Fruit fly (Drosophila melanogaster) whole organism, embryonic: ENCODE data around the gene cpb.
A peak's percentile ranks its signal among the peaks of the same experiment; 100 is the strongest.

ENCODE experiments used
- Atf3 ChIP-seq: fragments of 200-800 bp; sonication (Bioruptor generic); optimal IDR thresholded peaks from 3 replicates; lab custom pipeline; 2016; ENCODE audit warnings: missing biosample characterization, missing genetic modification characterization
- Bdp1 ChIP-seq: fragments of 200-800 bp; sonication (Bioruptor generic); optimal IDR thresholded peaks from 3 replicates; lab custom pipeline; 2016; ENCODE audit warnings: missing biosample characterization, missing genetic modification characterization
- CG10543 ChIP-seq: fragments of 200-800 bp; sonication (Bioruptor generic); optimal IDR thresholded peaks from 3 replicates; lab custom pipeline; 2017; ENCODE audit warnings: missing biosample characterization, mild to moderate bottlenecking, missing genetic modification characterization, moderate library complexity
- CG11093 ChIP-seq: fragments of 200-800 bp; sonication (Bioruptor generic); IDR thresholded peaks from 3 replicates; pipeline ENCODE4 v1.3.6; 2022; ENCODE audit warnings: missing biosample characterization, missing genetic modification characterization
- CG13775 ChIP-seq: fragments of 200-800 bp; sonication (Bioruptor generic); optimal IDR thresholded peaks from 3 replicates; lab custom pipeline; 2017; ENCODE audit warnings: missing biosample characterization, mild to moderate bottlenecking, missing genetic modification characterization
- CG16779 ChIP-seq: fragments of 200-800 bp; sonication (Bioruptor generic); IDR thresholded peaks from 2 replicates; pipeline ENCODE4 v1.3.6; 2022; ENCODE audit warnings: missing biosample characterization, missing genetic modification characterization
- CG16813 ChIP-seq: fragments of 200-800 bp; sonication (Bioruptor generic); IDR thresholded peaks from 3 replicates; pipeline ENCODE4 v1.3.6; 2022; ENCODE audit warnings: missing biosample characterization, missing genetic modification characterization; ENCODE audit not compliant: partially characterized antibody
- CG17912 ChIP-seq: fragments of 200-800 bp; sonication (Bioruptor generic); optimal IDR thresholded peaks from 2 replicates; lab custom pipeline; 2018; ENCODE audit warnings: missing biosample characterization, mild to moderate bottlenecking, missing genetic modification characterization
- CG1792 ChIP-seq: fragments of 200-800 bp; sonication (Bioruptor generic); optimal IDR thresholded peaks from 2 replicates; lab custom pipeline; 2016; ENCODE audit warnings: missing biosample characterization, missing genetic modification characterization
- CG2120 ChIP-seq: fragments of 200-800 bp; sonication (Bioruptor generic); optimal IDR thresholded peaks from 3 replicates; lab custom pipeline; 2016; ENCODE audit warnings: missing biosample characterization, missing genetic modification characterization
- CG2889 ChIP-seq: fragments of 200-800 bp; sonication (Bioruptor generic); IDR thresholded peaks from 3 replicates; pipeline ENCODE4 v1.3.6; 2022; ENCODE audit warnings: missing biosample characterization, missing genetic modification characterization
- CG31441 ChIP-seq: fragments of 200-800 bp; sonication (Bioruptor generic); IDR thresholded peaks from 2 replicates; pipeline ENCODE4 v1.3.6; 2022; ENCODE audit warnings: missing biosample characterization, missing genetic modification characterization
- CG32767 ChIP-seq: fragments of 200-800 bp; sonication (Bioruptor generic); IDR thresholded peaks from 2 replicates; pipeline ENCODE4 v1.3.6; 2022; ENCODE audit warnings: missing biosample characterization, missing genetic modification characterization
- CG42726 ChIP-seq: fragments of 200-800 bp; sonication (Bioruptor generic); IDR thresholded peaks from 2 replicates; pipeline ENCODE4 v1.3.6; 2022; ENCODE audit warnings: missing biosample characterization, missing genetic modification characterization; ENCODE audit not compliant: partially characterized antibody
- CG4404 ChIP-seq: fragments of 200-800 bp; sonication (Bioruptor generic); IDR thresholded peaks from 2 replicates; pipeline ENCODE4 v1.3.6; 2022; ENCODE audit warnings: missing biosample characterization, missing genetic modification characterization
- CG7963 ChIP-seq: fragments of 200-800 bp; sonication (Bioruptor generic); IDR thresholded peaks from 3 replicates; pipeline ENCODE4 v1.3.6; 2022; ENCODE audit warnings: missing biosample characterization, missing genetic modification characterization; ENCODE audit not compliant: partially characterized antibody
- D ChIP-seq, 2 experiments: fragments of 200-800 bp in 1 of 2; fragments of >200 bp in 1 of 2; sonication (Bioruptor generic) in 1 of 2; optimal IDR thresholded peaks; 2 replicates in 1 of 2; 3 replicates in 1 of 2; lab custom pipeline; 2017; ENCODE audit warnings: mild to moderate bottlenecking in 1 of 2, missing biosample characterization in 1 of 2, missing genetic modification characterization in 1 of 2, missing genetic modification reagents in 1 of 2
- Dek ChIP-seq: fragments of 200-800 bp; sonication (Bioruptor generic); optimal IDR thresholded peaks from 3 replicates; lab custom pipeline; 2019; ENCODE audit warnings: missing biosample characterization, mild to moderate bottlenecking, missing genetic modification characterization, moderate library complexity
- Hey ChIP-seq: fragments of 200-800 bp; sonication (Bioruptor generic); optimal IDR thresholded peaks from 3 replicates; lab custom pipeline; 2018; ENCODE audit warnings: missing biosample characterization, mild to moderate bottlenecking, missing genetic modification characterization
- Hmr ChIP-seq: fragments of 200-800 bp; sonication (Bioruptor generic); optimal IDR thresholded peaks from 3 replicates; lab custom pipeline; 2017; ENCODE audit warnings: mild to moderate bottlenecking, missing biosample characterization, missing genetic modification reagents, missing genetic modification characterization
- Hr78 ChIP-seq, 2 experiments: fragments of 200-800 bp in 1 of 2; fragments of >200 bp in 1 of 2; sonication (Bioruptor generic) in 1 of 2; optimal IDR thresholded peaks; 2 replicates each; lab custom pipeline; 2017 to 2019; ENCODE audit warnings: missing biosample characterization in 2 of 2, missing genetic modification characterization in 2 of 2, mild to moderate bottlenecking in 1 of 2, moderate library complexity in 1 of 2
- Rx ChIP-seq: fragments of 200-800 bp; sonication (Bioruptor generic); IDR thresholded peaks from 2 replicates; pipeline ENCODE4 v1.3.6; 2022; ENCODE audit warnings: missing biosample characterization, missing genetic modification characterization
- Six4 ChIP-seq: fragments of 200-800 bp; sonication (Bioruptor generic); optimal IDR thresholded peaks from 2 replicates; lab custom pipeline; 2016; ENCODE audit warnings: missing biosample characterization, missing genetic modification characterization
- Spps ChIP-seq: fragments of 200-800 bp; sonication (Bioruptor generic); optimal IDR thresholded peaks from 2 replicates; lab custom pipeline; 2018; ENCODE audit warnings: missing biosample characterization, mild to moderate bottlenecking, missing genetic modification characterization
- TFAM ChIP-seq: fragments of 200-800 bp; sonication (Bioruptor generic); optimal IDR thresholded peaks from 2 replicates; lab custom pipeline; 2017; ENCODE audit warnings: missing biosample characterization, missing genetic modification characterization, inconsistent platforms
- ash1 ChIP-seq: fragments of 200-800 bp; sonication (Bioruptor generic); optimal IDR thresholded peaks from 2 replicates; lab custom pipeline; 2018; ENCODE audit warnings: missing biosample characterization, mild to moderate bottlenecking, missing genetic modification characterization
- az2 ChIP-seq: fragments of 200-800 bp; sonication (Bioruptor generic); optimal IDR thresholded peaks from 3 replicates; lab custom pipeline; 2016; ENCODE audit warnings: missing biosample characterization, missing genetic modification characterization
- danr ChIP-seq: fragments of 200-800 bp; sonication (Bioruptor generic); IDR thresholded peaks from 2 replicates; pipeline ENCODE4 v1.3.6; 2022; ENCODE audit warnings: missing biosample characterization, missing genetic modification characterization
- dati ChIP-seq: fragments of 200-800 bp; sonication (Bioruptor generic); IDR thresholded peaks from 2 replicates; pipeline ENCODE4 v1.3.6; 2022; ENCODE audit warnings: missing biosample characterization, missing genetic modification characterization
- dmrt11E ChIP-seq: fragments of 200-800 bp; sonication (Bioruptor generic); optimal IDR thresholded peaks from 3 replicates; lab custom pipeline; 2018; ENCODE audit warnings: missing biosample characterization, mild to moderate bottlenecking, missing genetic modification characterization, moderate library complexity
- fd3F ChIP-seq: fragments of 200-800 bp; sonication (Bioruptor generic); optimal IDR thresholded peaks from 2 replicates; lab custom pipeline; 2018; ENCODE audit warnings: missing biosample characterization, mild to moderate bottlenecking, missing genetic modification characterization, moderate library complexity
- fu2 ChIP-seq: fragments of 200-800 bp; sonication (Bioruptor generic); optimal IDR thresholded peaks from 2 replicates; lab custom pipeline; 2016; ENCODE audit warnings: missing biosample characterization, missing genetic modification characterization
- grn ChIP-seq: fragments of 200-800 bp; sonication (Bioruptor generic); optimal IDR thresholded peaks from 3 replicates; lab custom pipeline; 2017; ENCODE audit warnings: missing biosample characterization, missing genetic modification characterization
- gt ChIP-seq: fragments of 200-800 bp; sonication (Bioruptor generic); IDR thresholded peaks from 2 replicates; pipeline ENCODE4 v1.3.6; 2022; ENCODE audit warnings: missing biosample characterization, missing genetic modification characterization
- hbn ChIP-seq: fragments of 200-800 bp; sonication (Bioruptor generic); IDR thresholded peaks from 2 replicates; pipeline ENCODE4 v1.3.6; 2022; ENCODE audit warnings: missing biosample characterization, missing genetic modification characterization; ENCODE audit not compliant: partially characterized antibody
- kni ChIP-seq: fragments of 200-800 bp; sonication (Bioruptor generic); optimal IDR thresholded peaks from 3 replicates; lab custom pipeline; 2017; ENCODE audit warnings: mild to moderate bottlenecking, missing biosample characterization, missing genetic modification reagents, missing genetic modification characterization
- nom ChIP-seq: fragments of 200-800 bp; sonication (Bioruptor generic); optimal IDR thresholded peaks from 2 replicates; lab custom pipeline; 2017; ENCODE audit warnings: missing biosample characterization, missing genetic modification characterization, mild to moderate bottlenecking, moderate library complexity, missing genetic modification reagents
- peb ChIP-seq: fragments of 200-800 bp; sonication (Bioruptor generic); IDR thresholded peaks from 2 replicates; pipeline ENCODE4 v1.3.6; 2022; ENCODE audit warnings: missing biosample characterization, missing genetic modification characterization
- pnt ChIP-seq: fragments of 200-800 bp; sonication (Bioruptor generic); optimal IDR thresholded peaks from 3 replicates; lab custom pipeline; 2016; ENCODE audit warnings: missing biosample characterization, missing genetic modification characterization
- pros ChIP-seq: fragments of 200-800 bp; sonication (Bioruptor generic); optimal IDR thresholded peaks from 3 replicates; lab custom pipeline; 2019; ENCODE audit warnings: missing biosample characterization, mild to moderate bottlenecking, missing genetic modification characterization, moderate library complexity
- ranshi ChIP-seq: fragments of 200-800 bp; sonication (Bioruptor generic); IDR thresholded peaks from 2 replicates; pipeline ENCODE4 v1.3.6; 2022; ENCODE audit warnings: missing biosample characterization, missing genetic modification characterization
- row ChIP-seq: fragments of 200-800 bp; sonication (Bioruptor generic); IDR thresholded peaks from 3 replicates; pipeline ENCODE4 v1.3.6; 2022; ENCODE audit warnings: missing biosample characterization, missing genetic modification characterization
- sc ChIP-seq, 3 experiments: fragments of >200 bp in 2 of 3; fragments of 200-800 bp in 1 of 3; sonication (Bioruptor generic) in 1 of 3; optimal IDR thresholded peaks; 2 replicates in 2 of 3; 3 replicates in 1 of 3; lab custom pipeline; 2017; ENCODE audit warnings: mild to moderate bottlenecking in 1 of 3, missing biosample characterization in 1 of 3, missing genetic modification characterization in 1 of 3, missing genetic modification reagents in 1 of 3
- sens-2 ChIP-seq: fragments of 200-800 bp; sonication (Bioruptor generic); IDR thresholded peaks from 2 replicates; pipeline ENCODE4 v1.3.6; 2022; ENCODE audit warnings: missing biosample characterization, missing genetic modification characterization
- sna ChIP-seq: fragments of 200-800 bp; sonication (Bioruptor generic); IDR thresholded peaks from 2 replicates; pipeline ENCODE4 v1.3.6; 2022; ENCODE audit warnings: missing biosample characterization, missing genetic modification characterization; ENCODE audit not compliant: partially characterized antibody
- sqz ChIP-seq: fragments of 200-800 bp; sonication (Bioruptor generic); optimal IDR thresholded peaks from 3 replicates; lab custom pipeline; 2018; ENCODE audit warnings: missing biosample characterization, mild to moderate bottlenecking, missing genetic modification characterization
- tup ChIP-seq: fragments of 200-800 bp; sonication (Bioruptor generic); optimal IDR thresholded peaks from 2 replicates; lab custom pipeline; 2016; ENCODE audit warnings: missing biosample characterization, mild to moderate bottlenecking, missing genetic modification characterization, moderate library complexity

cpb gene

DNA sequence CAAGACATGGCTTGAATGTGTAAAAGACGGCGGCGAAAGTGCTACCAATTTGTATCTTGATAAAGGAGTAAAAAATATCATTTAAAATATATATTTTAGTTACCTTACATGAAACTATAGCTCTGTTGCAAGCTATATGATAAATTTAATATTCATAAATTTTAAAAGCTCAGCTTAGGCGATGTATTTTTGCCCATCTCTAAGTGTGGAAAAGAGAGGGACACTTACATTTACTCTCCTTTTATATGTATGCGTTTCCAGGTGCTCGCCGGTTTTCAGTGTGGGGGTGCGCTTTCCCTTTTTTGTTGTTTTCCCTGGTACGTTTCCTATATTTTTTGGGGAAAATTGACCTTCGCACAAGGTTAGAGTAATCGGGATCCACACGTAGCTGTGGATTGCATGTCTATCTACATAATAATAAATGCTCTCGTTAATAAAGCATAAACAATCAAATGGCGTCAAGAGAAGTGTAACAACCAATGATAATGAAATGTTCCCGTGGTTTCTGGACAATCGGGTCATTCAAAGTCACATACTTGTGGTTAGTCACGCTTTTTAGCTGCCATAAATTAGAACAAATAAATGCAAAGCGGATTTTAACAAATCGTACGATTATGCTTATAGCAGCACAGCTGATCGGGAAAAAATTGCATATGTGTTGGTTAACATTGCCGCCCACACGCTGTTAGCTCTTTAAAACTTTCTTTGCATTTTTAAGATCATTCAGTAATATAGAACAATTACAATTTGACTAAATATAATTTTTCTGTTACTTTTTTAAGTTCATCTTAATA lies 23.3 kb downstream of the cpb start (continued):
- TF ChIP-seq CG11093 (GFP tag; lab: Robert Waterston, UW): peak; percentile 91
- peak; percentile 61 for TF ChIP-seq grn (GFP tag; lab: Kevin White, UChicago)
- TF ChIP-seq CG2889 (GFP tag; lab: Robert Waterston, UW): peak; percentile 90
- TF ChIP-seq CG17912: peak; percentile 90
- TF ChIP-seq CG31441 (GFP tag; lab: Robert Waterston, UW): peak; percentile 84
- peak; percentile 36 for TF ChIP-seq ash1 (GFP tag; lab: Kevin White, UChicago)
- TF ChIP-seq Spps: peak; percentile 84
- TF ChIP-seq CG16813: peak; percentile 91
- TF ChIP-seq CG10543: peak; percentile 100
- peak; percentile 91 for TF ChIP-seq sqz (GFP tag; lab: Kevin White, UChicago)
- TF ChIP-seq TFAM (GFP tag; lab: Kevin White, UChicago): peak; percentile 34
- TF ChIP-seq Atf3 (GFP tag; lab: Kevin White, UChicago): peak; percentile 81
- TF ChIP-seq sens-2: peak; percentile 89
- TF ChIP-seq CG1792 (GFP tag; lab: Kevin White, UChicago): peak; percentile 71
- TF ChIP-seq D (optimal IDR thresholded peaks at IDR 0.05; lab: Kevin White, UChicago): no peak
- peak; percentile 94 for TF ChIP-seq D (GFP tag; optimal IDR thresholded peaks at IDR 0.05; lab: Kevin White, UChicago)
- TF ChIP-seq CG42726: no peak; the same call in 1 of the 2 replicates
- TF ChIP-seq fu2 (GFP tag; lab: Kevin White, UChicago): peak; percentile 76
- peak; percentile 76 for TF ChIP-seq pnt
- peak; percentile 91 for TF ChIP-seq pros
- peak; percentile 99 for TF ChIP-seq sna
- peak; percentile 94 for TF ChIP-seq dmrt11E (tag; lab: Kevin White, UChicago)
- peak; percentile 94 for TF ChIP-seq danr (GFP tag; lab: Robert Waterston, UW)
- TF ChIP-seq nom: peak; percentile 93
- TF ChIP-seq az2 (GFP tag; lab: Kevin White, UChicago): peak; percentile 95
- peak; percentile 92 for TF ChIP-seq Rx (GFP tag; lab: Robert Waterston, UW)
- TF ChIP-seq CG13775: peak; percentile 98
- peak; percentile 92 for TF ChIP-seq CG16779
- TF ChIP-seq CG32767: peak; percentile 98
- TF ChIP-seq row: peak; percentile 99
- peak in 1 of 2 experiments; percentile 94 for TF ChIP-seq Hr78 (GFP tag; optimal IDR thresholded peaks at IDR 0.05; lab: Kevin White, UChicago)
- peak; percentile 72 for TF ChIP-seq dati (GFP tag; lab: Robert Waterston, UW)
- peak; percentile 95 for TF ChIP-seq CG4404 (GFP tag; lab: Robert Waterston, UW)
- peak; percentile 98 for TF ChIP-seq kni (GFP tag; lab: Kevin White, UChicago)
- peak; percentile 88 for TF ChIP-seq Hey (tag; lab: Kevin White, UChicago)
- TF ChIP-seq hbn: peak; percentile 96
- peak; percentile 95 for TF ChIP-seq ranshi (GFP tag; lab: Robert Waterston, UW)
- peak; percentile 79 for TF ChIP-seq Bdp1 (GFP tag; lab: Kevin White, UChicago)
- TF ChIP-seq Dek (tag; lab: Kevin White, UChicago): peak; percentile 98
- TF ChIP-seq Six4 (GFP tag; lab: Kevin White, UChicago): peak; percentile 95
- TF ChIP-seq fd3F (GFP tag; lab: Kevin White, UChicago): peak; percentile 98
- TF ChIP-seq gt (GFP tag; lab: Robert Waterston, UW): peak; percentile 83; the same call in 1 of the 2 replicates
- TF ChIP-seq CG7963 (GFP tag; lab: Robert Waterston, UW): peak; percentile 58; the same call in 1 of the 3 replicates
- peak; percentile 90 for TF ChIP-seq tup (GFP tag; lab: Kevin White, UChicago)
- TF ChIP-seq peb: peak; percentile 91
- TF ChIP-seq Hmr (GFP tag; lab: Kevin White, UChicago): peak; percentile 99
- TF ChIP-seq CG2120: peak; percentile 98
- no peak for TF ChIP-seq sc (optimal IDR thresholded peaks at IDR 0.05; lab: Kevin White, UChicago)
- TF ChIP-seq sc (GFP tag; optimal IDR thresholded peaks at IDR 0.05; lab: Kevin White, UChicago): peak; percentile 96
